Worm (Caenorhabditis elegans): ENCODE data around the gene F20B6.5.

Gene F20B6.5

DNA sequence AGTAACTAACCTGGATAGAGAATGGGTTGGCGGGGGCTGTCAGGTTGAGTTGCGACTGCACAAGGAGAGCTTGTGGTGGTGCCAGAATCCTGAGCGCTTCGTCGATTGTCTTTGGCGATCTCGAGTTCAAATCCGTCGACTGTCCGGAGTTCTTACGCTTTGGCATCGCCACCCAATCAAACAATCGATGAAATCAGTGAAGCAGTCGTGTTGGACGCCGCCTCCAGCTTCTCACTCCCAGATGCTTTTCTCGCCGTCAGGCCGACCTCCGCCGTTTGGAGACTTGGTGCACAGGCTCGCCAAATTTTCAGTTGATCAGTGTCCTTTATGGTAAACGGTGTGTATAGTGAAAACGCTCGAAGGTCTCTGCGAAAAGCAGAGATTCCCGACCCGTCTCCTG lies 17.2 kb upstream of the F20B6.5 start, which contains the start of the genes F20B6.10 and hpk-1:
TSS of gene F20B6.10 (minus strand) at position 303 of the 400 bp plus-strand sequence.
TSS of gene hpk-1 (minus strand) at position 397 of the 400 bp plus-strand sequence.
- TF ChIP-seq tbx-7 (tag; optimal IDR thresholded peaks at IDR 0.05) (no peak), dve-1 (tag; optimal IDR thresholded peaks at IDR 0.05) (no peak), odd-2 (tag; optimal IDR thresholded peaks at IDR 0.05) (no peak), hlh-8 (tag; optimal IDR thresholded peaks at IDR 0.05) (no peak), fax-1 (tag; optimal IDR thresholded peaks at IDR 0.05) (no peak), ceh-9 (tag; optimal IDR thresholded peaks at IDR 0.05) (no peak), ceh-2 (tag; optimal IDR thresholded peaks at IDR 0.05) (no peak), rnt-1 (tag; optimal IDR thresholded peaks at IDR 0.05) (no peak), gmeb-2 (tag; optimal IDR thresholded peaks at IDR 0.05) (no peak), pag-3 (tag; optimal IDR thresholded peaks at IDR 0.05; ENCODE audit: borderline replicate concordance) (no peak)

DNA sequence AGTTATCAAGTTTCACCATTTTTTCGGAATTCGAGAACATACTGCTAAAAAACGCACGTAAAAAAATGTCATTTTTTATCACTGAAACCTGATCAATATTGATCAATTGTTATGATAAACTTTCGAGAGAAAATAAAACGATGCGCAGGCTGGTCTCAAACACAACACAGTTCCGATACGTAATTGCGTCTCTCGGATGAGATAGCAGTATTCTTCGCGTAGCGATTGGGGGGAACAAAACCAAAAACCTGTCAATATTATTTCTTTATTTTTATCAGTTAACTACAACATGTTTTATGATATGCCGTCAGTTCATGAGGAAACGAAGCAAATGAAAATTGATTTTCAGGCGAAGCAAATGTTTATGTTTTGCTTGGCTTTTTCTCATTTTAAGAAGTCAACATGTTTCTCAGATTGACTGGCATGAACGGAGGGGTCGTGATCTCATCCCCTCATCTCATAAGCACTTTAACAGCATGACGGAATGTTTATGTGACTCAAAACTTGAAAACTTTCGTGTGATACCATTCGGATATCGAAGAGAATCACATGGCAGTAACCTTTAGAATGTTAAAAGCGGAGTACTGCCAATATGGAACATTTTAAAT lies 15.9 kb upstream of the F20B6.5 start:
- TF ChIP-seq elt-2 (tag; optimal IDR thresholded peaks at IDR 0.05) (peak; percentile 65), tbx-7 (tag; optimal IDR thresholded peaks at IDR 0.05) (no peak), odd-2 (tag; optimal IDR thresholded peaks at IDR 0.05) (no peak), ahr-1 (tag; optimal IDR thresholded peaks at IDR 0.05) (no peak), K09A11.1 (tag; optimal IDR thresholded peaks at IDR 0.05; ENCODE audit: insufficient read depth) (no peak)

DNA sequence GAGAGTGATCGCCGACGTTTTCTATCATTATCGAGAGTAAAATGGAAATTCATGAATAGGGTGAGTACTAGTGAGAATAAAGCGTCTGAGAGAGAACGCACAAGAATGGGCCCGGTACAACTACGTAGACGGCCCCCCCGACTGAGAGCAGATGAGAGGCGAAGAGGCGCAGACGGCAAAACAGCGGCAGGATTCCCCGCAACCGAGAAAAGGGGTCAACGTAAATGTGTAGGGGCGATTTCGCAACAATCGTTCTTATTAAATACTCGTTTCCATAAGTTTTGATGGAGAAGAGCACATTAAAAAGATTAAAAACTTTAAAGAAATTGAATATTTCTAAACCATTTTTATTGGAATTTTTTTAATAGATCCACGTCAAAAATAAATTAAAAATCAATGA lies 14.9 kb upstream of the F20B6.5 start:
- no peak for TF ChIP-seq ceh-19 (GFP tag; optimal IDR thresholded peaks at IDR 0.05)
- TF ChIP-seq ceh-9 (tag; optimal IDR thresholded peaks at IDR 0.05), result no peak
- no peak for TF ChIP-seq elt-2 (tag; optimal IDR thresholded peaks at IDR 0.05)
- TF ChIP-seq nfya-1 (tag; optimal IDR thresholded peaks at IDR 0.05), result peak; percentile 8
- no peak for TF ChIP-seq ceh-31 (tag; optimal IDR thresholded peaks at IDR 0.05)
- TF ChIP-seq Y22D7AL.16 (tag; optimal IDR thresholded peaks at IDR 0.05), result no peak
- no peak for TF ChIP-seq hlh-13 (GFP tag; optimal IDR thresholded peaks at IDR 0.05)
- TF ChIP-seq fax-1 (tag; optimal IDR thresholded peaks at IDR 0.05), result no peak
- peak; percentile 74 for TF ChIP-seq sdc-2 (tag; optimal IDR thresholded peaks at IDR 0.05)
- peak; percentile 29 for TF ChIP-seq tbx-2 (tag; optimal IDR thresholded peaks at IDR 0.05)
- no peak for TF ChIP-seq pha-2 (tag; optimal IDR thresholded peaks at IDR 0.05)
- no peak for TF ChIP-seq nhr-232 (tag; optimal IDR thresholded peaks at IDR 0.05)
- TF ChIP-seq elt-4 (tag; optimal IDR thresholded peaks at IDR 0.05), result no peak

DNA sequence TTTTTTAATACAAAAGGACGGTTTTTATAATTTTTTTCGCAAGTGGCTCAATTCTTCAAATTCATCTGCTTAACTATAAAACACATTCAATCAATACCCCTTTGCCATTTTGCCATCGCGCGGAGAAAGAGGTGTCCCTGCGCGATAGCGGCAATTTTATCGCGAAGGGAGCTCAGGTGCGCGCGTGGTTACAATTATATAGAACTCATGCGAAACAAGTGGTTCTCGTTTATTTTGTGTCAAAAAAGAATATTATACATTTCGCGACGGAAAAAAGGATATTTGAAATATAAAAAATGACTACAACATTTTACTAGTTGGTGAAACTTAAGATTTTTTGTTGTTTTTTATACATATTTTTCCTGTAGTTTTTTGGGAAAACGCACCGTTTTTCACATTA lies 9.4 kb upstream of the F20B6.5 start:
- TF ChIP-seq pha-2 (tag; optimal IDR thresholded peaks at IDR 0.05) (peak; percentile 66), unc-86 (tag; optimal IDR thresholded peaks at IDR 0.05) (peak; percentile 90), ceh-9 (tag; optimal IDR thresholded peaks at IDR 0.05) (no peak), ttx-3 (tag; optimal IDR thresholded peaks at IDR 0.05) (peak; percentile 70), ref-2 (tag; optimal IDR thresholded peaks at IDR 0.05) (peak; percentile 97), C08G9.2 (tag; optimal IDR thresholded peaks at IDR 0.05) (peak; percentile 78), pag-3 (tag; optimal IDR thresholded peaks at IDR 0.05; ENCODE audit: borderline replicate concordance) (no peak), nhr-232 (tag; optimal IDR thresholded peaks at IDR 0.05) (no peak), ceh-22 (tag; optimal IDR thresholded peaks at IDR 0.05) (peak; percentile 82), dmd-4 (tag; optimal IDR thresholded peaks at IDR 0.05; ENCODE audit: borderline replicate concordance) (peak; percentile 76), pax-1 (tag; optimal IDR thresholded peaks at IDR 0.05) (peak; percentile 83), che-1 (tag; optimal IDR thresholded peaks at IDR 0.05) (peak; percentile 55), ceh-31 (tag; optimal IDR thresholded peaks at IDR 0.05) (peak; percentile 98), ahr-1 (tag; optimal IDR thresholded peaks at IDR 0.05) (peak; percentile 32), pqm-1 (tag; optimal IDR thresholded peaks at IDR 0.05) (peak; percentile 37), Y22D7AL.16 (tag; optimal IDR thresholded peaks at IDR 0.05) (no peak), ceh-6 (GFP tag; optimal IDR thresholded peaks at IDR 0.05) (peak; percentile 70), fkh-10 (GFP tag; optimal IDR thresholded peaks at IDR 0.05) (peak; percentile 68), hlh-6 (tag; optimal IDR thresholded peaks at IDR 0.05) (peak; percentile 35), tbx-2 (tag; optimal IDR thresholded peaks at IDR 0.05) (peak; percentile 95), ceh-45 (GFP tag; IDR thresholded peaks at IDR 0.05) (peak; percentile 75), mec-3 (tag; optimal IDR thresholded peaks at IDR 0.05; ENCODE audit: borderline replicate concordance) (no peak), ama-1 (optimal IDR thresholded peaks at IDR 0.05) (no peak), ztf-16 (tag; optimal IDR thresholded peaks at IDR 0.05) (peak; percentile 73), F13H6.1 (tag; optimal IDR thresholded peaks at IDR 0.05) (peak; percentile 77), unc-55 (GFP tag; optimal IDR thresholded peaks at IDR 0.05) (peak; percentile 82), C38D4.7 (GFP tag; optimal IDR thresholded peaks at IDR 0.05) (peak; percentile 40), fax-1 (tag; optimal IDR thresholded peaks at IDR 0.05) (peak; percentile 6), nhr-11 (tag; optimal IDR thresholded peaks at IDR 0.05) (no peak), lin-11 (tag; optimal IDR thresholded peaks at IDR 0.05) (peak; percentile 55), fkh-6 (tag; optimal IDR thresholded peaks at IDR 0.05) (no peak)

Measured in whole organism, late embryonic.